Fruit fly (Drosophila melanogaster) whole organism, embryonic: ENCODE results near the gene CG33158.

Experiments used
- Ada2b ChIP-seq: fragments of 200-800 bp; sonication (Bioruptor generic); IDR thresholded peaks from 2 replicates; pipeline ENCODE4 v1.3.6; 2022; ENCODE audit warnings: missing biosample characterization, missing genetic modification characterization
- Antp ChIP-seq: fragments of 200-800 bp; sonication (Bioruptor generic); optimal IDR thresholded peaks from 3 replicates; lab custom pipeline; 2016; ENCODE audit warnings: missing biosample characterization, missing genetic modification characterization
- BEAF-32 ChIP-seq: fragments of 200-800 bp; sonication (Bioruptor generic); optimal IDR thresholded peaks from 3 replicates; lab custom pipeline; 2017; ENCODE audit warnings: missing biosample characterization, missing genetic modification characterization, mild to moderate bottlenecking, moderate library complexity, missing genetic modification reagents
- Bteb2 ChIP-seq: fragments of 200-800 bp; sonication (Bioruptor generic); optimal IDR thresholded peaks from 2 replicates; lab custom pipeline; 2016; ENCODE audit warnings: missing biosample characterization, missing genetic modification characterization
- CG10147 ChIP-seq: fragments of 200-800 bp; sonication (Bioruptor generic); optimal IDR thresholded peaks from 2 replicates; lab custom pipeline; 2019; ENCODE audit warnings: missing biosample characterization, mild to moderate bottlenecking, missing genetic modification characterization, moderate library complexity
- CG10267 ChIP-seq: fragments of 200-800 bp; sonication (Bioruptor generic); optimal IDR thresholded peaks from 2 replicates; lab custom pipeline; 2018; ENCODE audit warnings: missing biosample characterization, mild to moderate bottlenecking, missing genetic modification characterization, moderate library complexity
- CG10274 ChIP-seq: fragments of 200-800 bp; sonication (Bioruptor generic); optimal IDR thresholded peaks from 3 replicates; lab custom pipeline; 2017; ENCODE audit warnings: missing biosample characterization, mild to moderate bottlenecking, missing genetic modification characterization
- CG10431 ChIP-seq: fragments of 200-800 bp; sonication (Bioruptor generic); optimal IDR thresholded peaks from 3 replicates; lab custom pipeline; 2018; ENCODE audit warnings: missing biosample characterization, mild to moderate bottlenecking, missing genetic modification characterization
- CG10462 ChIP-seq: fragments of 200-800 bp; sonication (Bioruptor generic); optimal IDR thresholded peaks from 2 replicates; lab custom pipeline; 2016; ENCODE audit warnings: missing biosample characterization, missing genetic modification characterization
- CG12104 ChIP-seq: fragments of 200-800 bp; sonication (Bioruptor generic); optimal IDR thresholded peaks from 3 replicates; lab custom pipeline; 2016; ENCODE audit warnings: missing biosample characterization, missing genetic modification characterization
- CG13287 ChIP-seq: fragments of 200-800 bp; sonication (Bioruptor generic); IDR thresholded peaks from 2 replicates; pipeline ENCODE4 v1.3.6; 2022; ENCODE audit warnings: missing biosample characterization, missing genetic modification characterization; ENCODE audit not compliant: partially characterized antibody
- CG14667 ChIP-seq: fragments of 200-800 bp; sonication (Bioruptor generic); IDR thresholded peaks from 2 replicates; pipeline ENCODE4 v1.3.6; 2022; ENCODE audit warnings: missing biosample characterization, missing genetic modification characterization
- CG16779 ChIP-seq: fragments of 200-800 bp; sonication (Bioruptor generic); IDR thresholded peaks from 2 replicates; pipeline ENCODE4 v1.3.6; 2022; ENCODE audit warnings: missing biosample characterization, missing genetic modification characterization
- CG16813 ChIP-seq: fragments of 200-800 bp; sonication (Bioruptor generic); IDR thresholded peaks from 3 replicates; pipeline ENCODE4 v1.3.6; 2022; ENCODE audit warnings: missing biosample characterization, missing genetic modification characterization; ENCODE audit not compliant: partially characterized antibody
- CG18262 ChIP-seq: fragments of 200-800 bp; optimal IDR thresholded peaks from 3 replicates; lab custom pipeline; 2019; ENCODE audit warnings: missing biosample characterization, mild to moderate bottlenecking, missing genetic modification characterization, moderate library complexity
- CG2116 ChIP-seq: fragments of 200-800 bp; sonication (Bioruptor generic); optimal IDR thresholded peaks from 3 replicates; lab custom pipeline; 2018; ENCODE audit warnings: missing biosample characterization, mild to moderate bottlenecking, missing genetic modification characterization
- CG2199 ChIP-seq: fragments of 200-800 bp; sonication (Bioruptor generic); IDR thresholded peaks from 3 replicates; pipeline ENCODE4 v1.3.6; 2022; ENCODE audit warnings: missing biosample characterization, missing genetic modification characterization
- CG30431 ChIP-seq: fragments of 200-800 bp; sonication (Bioruptor generic); optimal IDR thresholded peaks from 2 replicates; lab custom pipeline; 2017; ENCODE audit warnings: missing biosample characterization, missing genetic modification characterization
- CG32532 ChIP-seq: fragments of 200-800 bp; sonication (Bioruptor generic); IDR thresholded peaks from 2 replicates; pipeline ENCODE4 v1.3.6; 2022; ENCODE audit warnings: missing biosample characterization, missing genetic modification characterization
- CG6254 ChIP-seq: fragments of 200-800 bp; sonication (Bioruptor generic); optimal IDR thresholded peaks from 3 replicates; lab custom pipeline; 2017; ENCODE audit warnings: mild to moderate bottlenecking, missing biosample characterization, missing genetic modification reagents, missing genetic modification characterization
- CG7963 ChIP-seq: fragments of 200-800 bp; sonication (Bioruptor generic); IDR thresholded peaks from 3 replicates; pipeline ENCODE4 v1.3.6; 2022; ENCODE audit warnings: missing biosample characterization, missing genetic modification characterization; ENCODE audit not compliant: partially characterized antibody
- CG9727 ChIP-seq: fragments of 200-800 bp; sonication (Bioruptor generic); optimal IDR thresholded peaks from 3 replicates; lab custom pipeline; 2017; ENCODE audit warnings: missing biosample characterization, mild to moderate bottlenecking, missing genetic modification characterization
- CkIIα-i1 ChIP-seq: fragments of 200-800 bp; sonication (Bioruptor generic); IDR thresholded peaks from 2 replicates; pipeline ENCODE4 v1.3.6; 2022; ENCODE audit warnings: missing biosample characterization, missing genetic modification characterization
- CoRest ChIP-seq: fragments of 200-800 bp; sonication (Bioruptor generic); optimal IDR thresholded peaks from 3 replicates; lab custom pipeline; 2018; ENCODE audit warnings: missing biosample characterization, mild to moderate bottlenecking, missing genetic modification characterization, moderate library complexity
- Dip3 ChIP-seq: fragments of 200-800 bp; sonication (Bioruptor generic); optimal IDR thresholded peaks from 3 replicates; lab custom pipeline; 2016; ENCODE audit warnings: missing biosample characterization, missing genetic modification characterization
- Dref ChIP-seq: fragments of 200-800 bp; sonication (Bioruptor generic); IDR thresholded peaks from 2 replicates; pipeline ENCODE4 v1.3.6; 2022; ENCODE audit warnings: missing biosample characterization, missing genetic modification characterization
- E2f1 ChIP-seq: fragments of 200-800 bp; sonication (Bioruptor generic); IDR thresholded peaks from 2 replicates; pipeline ENCODE4 v1.3.6; 2022; ENCODE audit warnings: missing biosample characterization, missing genetic modification characterization
- ERR ChIP-seq: fragments of 200-800 bp; sonication (Bioruptor generic); optimal IDR thresholded peaks from 2 replicates; lab custom pipeline; 2016; ENCODE audit warnings: missing biosample characterization, missing genetic modification characterization
- Ets97D ChIP-seq: fragments of 200-800 bp; sonication (Bioruptor generic); optimal IDR thresholded peaks from 3 replicates; lab custom pipeline; 2016; ENCODE audit warnings: missing biosample characterization, missing genetic modification characterization
- HLH54F ChIP-seq: fragments of 200-800 bp; sonication (Bioruptor generic); optimal IDR thresholded peaks from 3 replicates; lab custom pipeline; 2016; ENCODE audit warnings: missing biosample characterization, missing genetic modification characterization
- Hr78 ChIP-seq, 2 experiments: fragments of 200-800 bp in 1 of 2; fragments of >200 bp in 1 of 2; sonication (Bioruptor generic) in 1 of 2; optimal IDR thresholded peaks; 2 replicates each; lab custom pipeline; 2017 to 2019; ENCODE audit warnings: missing biosample characterization in 2 of 2, missing genetic modification characterization in 2 of 2, mild to moderate bottlenecking in 1 of 2, moderate library complexity in 1 of 2
- Max ChIP-seq: fragments of 200-800 bp; sonication (Bioruptor generic); optimal IDR thresholded peaks from 2 replicates; lab custom pipeline; 2016; ENCODE audit warnings: missing biosample characterization, mild to moderate bottlenecking, missing genetic modification characterization
- Sox100B ChIP-seq: fragments of 200-800 bp; sonication (Bioruptor generic); optimal IDR thresholded peaks from 3 replicates; lab custom pipeline; 2018; ENCODE audit warnings: missing biosample characterization, mild to moderate bottlenecking, missing genetic modification characterization
- Taf1 ChIP-seq: fragments of 200-800 bp; sonication (Bioruptor generic); IDR thresholded peaks from 2 replicates; pipeline ENCODE4 v1.3.6; 2022; ENCODE audit warnings: missing biosample characterization, missing genetic modification characterization
- abd-A ChIP-seq: fragments of 200-800 bp; sonication (Bioruptor generic); optimal IDR thresholded peaks from 3 replicates; lab custom pipeline; 2019; ENCODE audit warnings: missing biosample characterization, mild to moderate bottlenecking, missing genetic modification characterization, moderate library complexity
- cato ChIP-seq: fragments of 200-800 bp; sonication (Bioruptor generic); optimal IDR thresholded peaks from 2 replicates; lab custom pipeline; 2016; ENCODE audit warnings: missing biosample characterization, missing genetic modification characterization, borderline replicate concordance
- chif ChIP-seq, 2 experiments: fragments of 200-800 bp; sonication (Bioruptor generic); optimal IDR thresholded peaks; 3 replicates each; lab custom pipeline; 2016; ENCODE audit warnings: missing biosample characterization in 2 of 2, missing genetic modification characterization in 2 of 2
- cwo ChIP-seq: fragments of 200-800 bp; sonication (Bioruptor generic); optimal IDR thresholded peaks from 3 replicates; lab custom pipeline; 2017; ENCODE audit warnings: missing biosample characterization, missing genetic modification characterization, mild to moderate bottlenecking, moderate library complexity, missing genetic modification reagents
- dm ChIP-seq: fragments of 200-800 bp; sonication (Bioruptor generic); optimal IDR thresholded peaks from 3 replicates; lab custom pipeline; 2016; ENCODE audit warnings: missing biosample characterization, missing genetic modification characterization
- dmrt99B ChIP-seq: fragments of 200-800 bp; sonication (Bioruptor generic); optimal IDR thresholded peaks from 2 replicates; lab custom pipeline; 2018; ENCODE audit warnings: missing biosample characterization, mild to moderate bottlenecking, missing genetic modification characterization, moderate library complexity
- ems ChIP-seq: fragments of 200-800 bp; sonication (Bioruptor generic); optimal IDR thresholded peaks from 3 replicates; lab custom pipeline; 2016; ENCODE audit warnings: missing biosample characterization, missing genetic modification characterization
- ewg ChIP-seq: fragments of 200-800 bp; sonication (Bioruptor generic); optimal IDR thresholded peaks from 3 replicates; lab custom pipeline; 2017; ENCODE audit warnings: mild to moderate bottlenecking, missing biosample characterization, missing genetic modification reagents, missing genetic modification characterization
- hb ChIP-seq: fragments of 200-800 bp; sonication (Bioruptor generic); IDR thresholded peaks from 3 replicates; pipeline ENCODE4 v1.3.6; 2022; ENCODE audit warnings: missing biosample characterization, missing genetic modification characterization; ENCODE audit not compliant: partially characterized antibody
- pnt ChIP-seq: fragments of 200-800 bp; sonication (Bioruptor generic); optimal IDR thresholded peaks from 3 replicates; lab custom pipeline; 2016; ENCODE audit warnings: missing biosample characterization, missing genetic modification characterization
- so ChIP-seq: fragments of 200-800 bp; sonication (Bioruptor generic); IDR thresholded peaks from 3 replicates; pipeline ENCODE4 v1.3.6; 2022; ENCODE audit warnings: missing biosample characterization, missing genetic modification characterization
- tna ChIP-seq: fragments of 200-800 bp; sonication (Bioruptor generic); IDR thresholded peaks from 2 replicates; pipeline ENCODE4 v1.3.6; 2022; ENCODE audit warnings: missing biosample characterization, missing genetic modification characterization; ENCODE audit not compliant: partially characterized antibody
- wek ChIP-seq: fragments of 200-800 bp; sonication (Bioruptor generic); optimal IDR thresholded peaks from 3 replicates; lab custom pipeline; 2018; ENCODE audit warnings: missing biosample characterization, mild to moderate bottlenecking, missing genetic modification characterization, moderate library complexity
- zf30C ChIP-seq: fragments of 200-800 bp; sonication (Bioruptor generic); optimal IDR thresholded peaks from 3 replicates; lab custom pipeline; 2018; ENCODE audit warnings: missing biosample characterization, mild to moderate bottlenecking, missing genetic modification characterization
- zfh1 ChIP-seq: fragments of 200-800 bp; sonication (Bioruptor generic); IDR thresholded peaks from 3 replicates; pipeline ENCODE4 v1.3.6; 2022; ENCODE audit warnings: missing biosample characterization, missing genetic modification characterization

The CG33158 gene

DNA sequence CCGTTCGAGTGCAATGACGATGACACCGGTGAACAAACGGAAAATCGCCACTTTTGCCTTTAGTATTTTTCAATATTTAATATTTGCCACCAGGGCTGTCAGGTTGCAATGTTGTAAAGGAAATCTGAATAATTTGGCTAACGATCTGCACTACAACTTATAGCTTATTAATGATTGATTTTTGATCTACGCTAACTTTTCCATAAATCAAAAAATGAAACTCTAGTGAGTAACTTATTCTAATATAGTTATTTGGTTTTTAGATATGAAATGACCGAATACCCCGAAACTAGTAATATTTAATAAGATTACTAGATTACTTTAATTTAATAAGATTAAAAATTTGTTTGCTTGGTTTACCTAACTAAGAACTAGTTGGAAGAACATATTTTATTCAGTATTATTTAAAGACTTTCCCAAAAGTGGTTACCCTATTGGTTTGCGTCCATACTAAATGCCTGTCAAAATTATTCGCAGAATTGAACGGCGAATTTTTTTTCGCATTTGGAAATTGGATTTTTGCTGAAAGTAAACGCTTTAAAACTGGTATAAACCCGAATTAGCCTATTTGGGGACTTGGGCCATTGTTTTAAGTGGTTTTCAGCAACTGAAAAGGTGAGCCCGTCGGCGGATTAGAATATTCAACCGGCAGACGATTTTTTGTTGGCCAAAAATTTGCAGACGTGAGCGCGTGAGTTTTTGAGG lies 33.4 kb upstream of the CG33158 start, which contains the start of the genes Agpat3 and RAF2 (continued):
- TF ChIP-seq ems (GFP tag; lab: Kevin White, UChicago), result no peak
- no peak for TF ChIP-seq ERR
- peak; percentile 32 for TF ChIP-seq Sox100B (GFP tag; lab: Kevin White, UChicago)
- TF ChIP-seq CG10267 (tag; lab: Kevin White, UChicago), result peak; percentile 54
- TF ChIP-seq Max, result peak; percentile 19
- no peak for TF ChIP-seq pnt
- TF ChIP-seq Hr78 (GFP tag; optimal IDR thresholded peaks at IDR 0.05; lab: Kevin White, UChicago), result no peak
- TF ChIP-seq E2f1, result peak; percentile 52
- peak; percentile 37 for TF ChIP-seq BEAF-32 (GFP tag; lab: Kevin White, UChicago)
- TF ChIP-seq zfh1 (GFP tag; lab: Robert Waterston, UW), result peak; percentile 48; the same call in 1 of the 3 replicates
- TF ChIP-seq dm (GFP tag; lab: Kevin White, UChicago), result no peak
- no peak for TF ChIP-seq Ets97D (GFP tag; lab: Kevin White, UChicago)
- TF ChIP-seq CG18262 (tag; lab: Kevin White, UChicago), result peak; percentile 50
- TF ChIP-seq Dref, result peak; percentile 11; the same call in 1 of the 2 replicates
- no peak for TF ChIP-seq cwo
- no peak for TF ChIP-seq CkIIα-i1 (GFP tag; lab: Robert Waterston, UW)
- no peak for TF ChIP-seq Taf1 (GFP tag; lab: Robert Waterston, UW)
- no peak for TF ChIP-seq zf30C (GFP tag; lab: Kevin White, UChicago)
- TF ChIP-seq CG12104, result peak; percentile 57
- no peak for TF ChIP-seq tna (GFP tag; lab: Robert Waterston, UW)
- TF ChIP-seq CG32532 (GFP tag; lab: Robert Waterston, UW), result peak; percentile 68
- TF ChIP-seq CG10274 (GFP tag; lab: Kevin White, UChicago), result no peak
- no peak for TF ChIP-seq hb (GFP tag; lab: Robert Waterston, UW)
- TF ChIP-seq abd-A (tag; lab: Kevin White, UChicago), result no peak
- TF ChIP-seq CG13287 (GFP tag; lab: Robert Waterston, UW), result no peak
- TF ChIP-seq CoRest, result peak; percentile 75
- TF ChIP-seq ewg (GFP tag; lab: Kevin White, UChicago), result peak; percentile 4
- TF ChIP-seq Bteb2 (GFP tag; lab: Kevin White, UChicago), result peak; percentile 18
- TF ChIP-seq CG14667, result no peak
- TF ChIP-seq HLH54F (GFP tag; lab: Kevin White, UChicago), result no peak
- peak; percentile 45 for TF ChIP-seq CG2116
- TF ChIP-seq chif (GFP tag; optimal IDR thresholded peaks at IDR 0.05; lab: Kevin White, UChicago), result peak; percentile 21 to 28
- no peak for TF ChIP-seq so
- no peak for TF ChIP-seq Dip3 (GFP tag; lab: Kevin White, UChicago)
- no peak for TF ChIP-seq CG10147 (GFP tag; lab: Kevin White, UChicago)
- no peak for TF ChIP-seq Ada2b (GFP tag; lab: Robert Waterston, UW)
- TF ChIP-seq dmrt99B (tag; lab: Kevin White, UChicago), result peak; percentile 37
- TF ChIP-seq CG10462 (GFP tag; lab: Kevin White, UChicago), result no peak
- TF ChIP-seq CG10431 (GFP tag; lab: Kevin White, UChicago), result no peak
- TF ChIP-seq CG6254 (GFP tag; lab: Kevin White, UChicago), result no peak
- peak; percentile 41 for TF ChIP-seq CG9727
- TF ChIP-seq CG2199 (GFP tag; lab: Robert Waterston, UW), result no peak
- no peak for TF ChIP-seq Antp
- no peak for TF ChIP-seq CG7963
- TF ChIP-seq CG16779, result no peak
- no peak for TF ChIP-seq CG30431 (GFP tag; lab: Kevin White, UChicago)
- TF ChIP-seq CG16813, result no peak
- no peak for TF ChIP-seq wek (GFP tag; lab: Kevin White, UChicago)
- TF ChIP-seq cato (GFP tag; lab: Kevin White, UChicago), result no peak
